Worm (Caenorhabditis elegans) whole organism, dauer: Measurements from ENCODE around the gene Y59E9AL.8.
"Not testable (repeated sequence)": the region's sequence is repeated elsewhere in the genome, so short reads cannot be mapped to it uniquely, and the experiment has no call there.

Experiments used
- unc-62 ChIP-seq: sonication (generic microtip); optimal IDR thresholded peaks from 2 replicates; lab custom pipeline; 2017; ENCODE audit warnings: missing biosample characterization, missing genetic modification reagents, missing genetic modification characterization

Gene Y59E9AL.8

DNA sequence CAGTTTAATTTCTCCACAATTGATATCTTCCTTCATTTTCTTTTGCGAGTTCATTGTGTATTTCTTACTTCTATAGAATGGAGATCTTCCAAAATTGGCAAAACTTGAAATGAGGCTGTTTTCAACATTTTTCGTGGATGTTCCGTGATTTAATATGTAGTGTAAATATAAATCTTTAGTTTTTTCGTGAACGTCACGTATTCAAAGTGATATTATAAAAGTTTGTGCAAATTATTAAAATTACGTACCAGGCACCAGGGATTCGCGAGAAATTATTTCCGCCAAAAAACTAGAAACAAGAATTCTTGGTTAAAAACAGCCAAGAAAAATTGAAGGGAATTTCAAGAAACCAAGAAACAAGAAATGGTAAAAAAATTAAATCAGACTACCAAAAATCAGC, at the start of gene Y59E9AL.8:
Gene Y59E9AL.8 (minus strand): TSS at position 101 of the 400 bp plus-strand sequence.
- TF ChIP-seq unc-62 (GFP tag; lab: Kevin White, UChicago): no peak

DNA sequence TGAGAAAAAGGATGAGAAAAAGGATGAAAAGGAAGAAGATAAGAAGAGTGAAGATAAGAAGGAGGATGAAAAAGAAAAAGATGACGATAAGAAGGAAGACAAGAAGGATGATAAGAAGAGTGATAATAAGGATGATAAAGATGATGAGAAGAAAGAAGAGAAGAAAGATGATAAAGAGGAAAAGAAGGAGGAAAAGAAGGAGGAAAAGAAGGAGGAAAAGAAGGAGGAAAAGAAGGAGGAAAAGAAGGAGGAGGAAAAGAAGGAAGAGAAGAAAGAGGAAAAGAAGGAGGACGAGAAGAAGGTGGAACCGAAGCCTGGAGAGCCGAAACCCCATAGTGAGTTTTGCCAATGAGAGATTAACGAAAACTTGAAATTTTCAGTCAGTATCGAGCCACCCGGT, 49.2 kb upstream of the Y59E9AL.8 start:
- no peak for TF ChIP-seq unc-62 (GFP tag; lab: Kevin White, UChicago)

DNA sequence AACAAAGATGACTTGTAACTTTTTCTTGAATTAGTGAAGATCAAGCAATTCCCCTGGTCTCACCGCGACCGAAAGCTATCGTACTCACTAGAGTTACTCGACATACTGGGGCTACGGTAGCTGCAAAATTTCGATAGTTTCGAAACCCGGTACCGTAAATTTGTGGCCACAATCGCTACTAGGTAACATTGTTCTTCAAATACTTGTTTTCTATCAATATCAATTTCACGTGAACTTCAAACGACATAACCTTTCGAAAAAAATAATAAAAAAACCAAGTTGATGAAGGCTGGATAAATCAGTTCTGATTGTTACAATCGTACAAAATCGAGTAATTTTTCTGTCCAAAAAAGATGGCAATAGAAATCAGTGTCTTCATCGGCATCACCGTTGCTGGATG, 48.4 kb upstream of the Y59E9AL.8 start, which contains the start of gene F36H12.3:
Gene F36H12.3 (plus strand): TSS at position 301 of the 400 bp plus-strand sequence.
- no peak for TF ChIP-seq unc-62 (GFP tag; lab: Kevin White, UChicago)

DNA sequence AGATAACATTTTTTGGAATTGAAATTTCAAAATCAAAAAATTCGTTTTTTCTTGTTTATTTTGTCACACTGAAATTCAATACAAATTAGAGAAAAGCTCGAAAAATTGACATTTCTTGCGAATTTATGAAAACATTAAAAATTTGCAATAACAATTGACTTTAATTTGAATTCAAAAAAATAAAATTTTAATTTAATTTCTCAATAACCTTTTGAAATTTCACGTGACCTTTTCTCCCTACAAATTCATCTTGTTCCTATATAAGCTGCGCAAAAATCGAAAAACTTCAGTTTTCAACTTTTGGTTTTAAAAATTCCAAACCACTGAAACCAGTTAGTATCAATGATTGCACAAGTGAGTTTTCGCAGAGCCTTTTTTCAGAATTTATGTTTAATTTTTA, 44.7 kb upstream of the Y59E9AL.8 start, which contains the start of gene F36H12.4:
Gene F36H12.4 (plus strand): TSS at position 301 of the 400 bp plus-strand sequence.
- no peak for TF ChIP-seq unc-62 (GFP tag; lab: Kevin White, UChicago)

DNA sequence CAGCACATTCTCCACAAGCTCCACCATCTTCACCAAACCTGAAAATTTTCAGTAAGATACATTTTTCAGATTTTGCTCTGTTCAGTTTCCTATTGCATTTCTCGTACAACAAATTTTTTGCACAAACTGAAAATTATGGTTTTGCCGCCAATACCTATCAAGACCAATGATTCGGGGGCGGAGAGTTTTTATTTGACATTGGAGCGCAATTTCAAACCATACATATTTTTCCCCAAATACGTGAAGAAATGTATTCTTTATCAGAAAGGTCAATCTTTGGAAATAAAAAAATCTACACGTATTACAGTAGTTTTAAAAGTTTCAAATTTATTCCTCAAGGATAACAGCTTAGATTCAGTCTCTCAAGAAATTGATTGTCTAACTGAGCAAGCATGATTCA, 42.3 kb upstream of the Y59E9AL.8 start, which contains the start of gene F36H12.5:
Gene F36H12.5 (plus strand): TSS at position 301 of the 400 bp plus-strand sequence.
- TF ChIP-seq unc-62 (GFP tag; lab: Kevin White, UChicago): no peak

DNA sequence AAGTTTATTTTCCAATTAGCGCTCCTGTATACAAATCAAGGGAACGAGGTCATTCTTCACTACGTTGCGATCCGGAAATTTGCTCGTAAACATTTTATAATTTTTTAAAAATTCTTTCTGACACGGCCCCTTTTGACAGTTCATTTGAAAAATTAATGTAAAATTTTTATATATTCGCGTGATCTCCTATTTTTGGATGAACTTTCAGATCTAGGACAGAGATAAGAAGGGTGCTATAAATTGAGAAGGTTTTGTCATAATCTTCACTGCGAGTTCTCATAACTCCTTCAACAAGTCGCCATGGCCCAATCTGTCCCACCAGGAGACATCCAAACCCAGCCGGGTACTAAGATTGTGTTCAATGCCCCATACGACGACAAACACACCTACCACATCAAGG, 36.2 kb upstream of the Y59E9AL.8 start, which contains the start of gene msp-19:
Gene msp-19 (plus strand): TSS at position 301 of the 400 bp plus-strand sequence.
- not testable (repeated sequence) for TF ChIP-seq unc-62 (GFP tag; lab: Kevin White, UChicago)

DNA sequence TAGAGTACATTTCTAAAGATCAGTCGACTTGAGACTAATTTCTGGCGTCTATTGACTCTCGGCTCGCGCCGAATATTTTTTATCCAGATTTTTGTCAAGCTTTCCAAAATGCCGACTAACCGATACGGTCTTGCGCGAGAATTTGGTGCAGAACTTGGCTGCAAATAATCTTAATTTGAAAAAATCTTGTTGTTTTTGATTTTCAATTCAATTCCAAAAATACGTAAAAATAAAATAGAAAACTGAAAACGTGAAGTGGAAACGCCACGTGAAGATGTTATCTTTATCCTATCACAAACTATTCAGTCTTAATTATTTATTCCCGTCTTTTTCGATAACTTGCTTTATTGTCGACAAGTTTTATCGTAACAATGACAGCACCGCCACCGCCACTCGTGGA, 34.2 kb upstream of the Y59E9AL.8 start, which contains the start of gene ttbk-2.1:
Gene ttbk-2.1 (plus strand): TSS at position 301 of the 400 bp plus-strand sequence.
- TF ChIP-seq unc-62 (GFP tag; lab: Kevin White, UChicago): not testable (repeated sequence)

DNA sequence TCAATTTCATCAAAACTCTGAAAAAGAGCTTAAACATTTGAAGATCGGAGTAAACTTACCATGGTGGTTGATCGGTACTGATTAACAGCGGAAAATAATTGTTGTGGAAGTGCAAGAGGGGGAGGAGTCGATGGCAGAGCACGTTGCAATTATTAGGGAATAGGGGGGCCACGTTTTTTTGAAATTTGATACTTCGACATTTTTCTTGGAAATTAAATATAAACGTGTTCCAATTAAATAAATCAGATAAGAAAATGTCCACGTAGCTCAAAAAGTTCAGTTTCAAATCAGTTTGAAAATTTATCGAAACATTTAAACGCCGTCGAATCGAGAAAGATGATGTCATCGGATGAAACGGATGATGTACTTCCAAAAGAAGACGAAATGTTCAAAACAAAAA, 32.6 kb upstream of the Y59E9AL.8 start, which contains the start of gene F36H12.9:
Gene F36H12.9 (plus strand): TSS at position 301 of the 400 bp plus-strand sequence.
- not testable (repeated sequence) for TF ChIP-seq unc-62 (GFP tag; lab: Kevin White, UChicago)

DNA sequence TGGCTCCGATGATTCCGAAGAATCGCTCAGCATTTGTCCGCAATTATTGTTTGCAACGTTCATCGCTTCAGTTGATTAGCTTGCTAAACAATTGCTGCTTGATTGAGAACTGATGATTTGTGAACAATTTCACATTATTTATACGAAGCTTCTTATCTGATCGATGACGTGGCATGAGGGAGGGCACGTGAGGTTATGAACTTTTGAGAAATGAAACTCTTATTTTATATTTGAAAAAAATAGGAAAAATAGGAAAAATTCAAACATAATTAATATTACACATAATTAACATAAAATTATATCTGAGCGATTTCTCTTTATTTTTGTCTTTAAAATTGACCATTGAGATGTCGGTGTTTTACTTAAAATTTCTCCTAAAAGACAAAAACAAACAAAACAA, 30.5 kb upstream of the Y59E9AL.8 start, which contains the start of gene F36H12.10:
Gene F36H12.10 (minus strand): TSS at position 101 of the 400 bp plus-strand sequence.
- TF ChIP-seq unc-62 (GFP tag; lab: Kevin White, UChicago): not testable (repeated sequence)

DNA sequence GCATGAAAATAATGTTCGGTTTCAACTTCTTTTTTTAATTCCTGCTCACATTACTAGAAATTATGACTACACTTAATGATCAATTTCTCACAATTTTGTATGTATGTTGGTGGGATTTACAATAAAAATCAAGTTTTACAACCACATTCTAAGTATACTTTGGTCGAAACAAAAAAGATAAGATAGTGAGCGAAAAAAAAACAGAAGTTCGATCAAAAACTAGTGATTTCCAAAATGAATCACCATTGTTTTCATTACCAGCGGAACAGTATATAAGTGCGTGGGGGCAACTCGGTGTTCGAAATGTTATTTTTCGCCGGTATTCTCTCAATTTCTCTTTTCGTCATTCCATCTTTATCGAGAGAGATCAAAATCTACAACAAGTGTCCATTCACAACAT, 6.4 kb upstream of the Y59E9AL.8 start, which contains the start of gene thn-5:
Gene thn-5 (plus strand): TSS at position 301 of the 400 bp plus-strand sequence.
- TF ChIP-seq unc-62 (GFP tag; lab: Kevin White, UChicago): no peak

DNA sequence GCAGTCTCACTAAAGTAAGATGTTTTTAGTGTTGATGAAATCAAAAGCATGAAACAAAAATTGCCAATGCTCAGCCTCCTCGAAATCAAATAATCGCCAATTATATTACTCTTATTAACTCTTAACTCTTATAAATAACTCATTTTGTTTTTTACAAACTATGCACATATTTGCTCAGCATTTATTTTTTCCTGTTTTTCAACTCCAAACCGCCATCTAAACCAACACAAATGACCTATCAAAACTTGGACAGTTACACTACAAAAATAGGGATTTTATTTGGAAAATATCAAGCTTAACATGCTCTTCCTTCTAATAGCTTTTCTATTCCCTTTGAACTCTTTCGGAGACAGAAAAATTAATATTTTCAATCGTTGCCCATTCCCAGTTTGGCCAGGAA, 4.5 kb upstream of the Y59E9AL.8 start, which contains the start of gene thn-6:
Gene thn-6 (plus strand): TSS at position 301 of the 400 bp plus-strand sequence.
- no peak for TF ChIP-seq unc-62 (GFP tag; lab: Kevin White, UChicago)

DNA sequence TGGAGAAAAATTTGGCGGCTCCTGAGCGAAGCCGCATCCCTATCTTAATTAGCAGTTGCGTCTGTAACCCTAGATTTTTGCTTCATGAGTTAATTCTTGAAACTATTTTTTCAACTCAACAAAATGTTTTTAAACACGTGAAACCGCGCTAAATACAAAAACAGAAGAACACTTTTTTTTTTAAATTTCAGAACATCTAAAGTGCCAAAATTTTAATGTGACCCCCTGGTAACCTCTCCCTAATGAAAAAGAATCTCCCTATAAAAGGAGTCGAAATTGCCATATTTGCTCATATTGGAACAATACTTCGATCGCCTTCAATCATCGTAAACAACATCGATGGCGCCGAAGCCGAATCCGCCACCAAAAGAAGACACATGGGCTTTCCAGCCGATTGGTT, 2.4 kb upstream of the Y59E9AL.8 start, which contains the start of gene nsph-4.1:
Gene nsph-4.1 (plus strand): TSS at position 301 of the 400 bp plus-strand sequence.
- TF ChIP-seq unc-62 (GFP tag; lab: Kevin White, UChicago): not testable (repeated sequence)

DNA sequence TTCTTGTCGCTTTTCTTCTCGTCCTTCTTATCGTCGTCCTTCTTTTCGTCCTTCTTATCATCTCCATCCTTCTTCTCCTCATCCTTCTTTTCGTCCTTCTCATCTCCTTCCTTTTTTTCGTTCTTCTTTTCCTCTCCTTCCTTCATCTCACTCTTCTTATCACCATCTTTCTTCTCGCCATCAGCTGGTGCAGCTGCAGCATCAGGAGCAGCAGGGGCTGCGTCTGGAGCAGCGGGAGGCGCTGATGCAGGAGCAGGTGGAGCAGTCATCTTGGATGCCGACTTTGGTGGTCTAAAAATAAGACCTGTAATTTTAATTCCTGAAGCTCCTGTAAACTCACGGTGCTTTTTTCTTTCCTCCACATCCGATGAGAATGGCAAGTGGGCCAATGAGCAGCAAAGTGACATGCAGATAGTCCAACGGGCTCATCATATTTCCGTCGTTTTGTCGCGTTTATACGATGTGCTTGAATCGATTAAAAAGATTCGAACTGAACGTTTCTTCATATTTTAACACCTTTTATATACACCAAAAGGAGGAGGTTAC, 1.2 kb upstream of the Y59E9AL.8 start, which contains the start of gene cylc-1:
Gene cylc-1 (minus strand): TSS at position 496 of the 546 bp plus-strand sequence.
- TF ChIP-seq unc-62 (GFP tag; lab: Kevin White, UChicago): not testable (repeated sequence)

DNA sequence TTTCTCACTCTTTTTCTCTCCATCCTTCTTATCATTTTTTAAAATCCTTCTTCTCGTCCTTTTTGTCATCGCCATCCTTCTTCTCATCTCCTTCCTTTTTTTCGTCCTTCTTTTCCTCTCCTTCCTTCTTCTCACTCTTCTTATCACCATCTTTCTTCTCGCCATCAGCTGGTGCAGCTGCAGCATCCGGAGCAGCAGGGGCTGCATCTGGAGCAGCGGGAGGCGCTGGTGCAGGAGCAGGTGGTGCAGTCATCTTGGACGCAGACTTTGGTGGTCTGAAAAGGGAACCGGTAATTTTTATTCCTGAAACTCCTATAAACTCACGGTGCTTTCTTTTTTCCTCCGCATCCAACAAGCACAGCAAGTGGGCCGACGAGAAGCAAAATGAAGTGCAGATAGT, 2.4 kb downstream of the Y59E9AL.8 start:
- no peak for TF ChIP-seq unc-62 (GFP tag; lab: Kevin White, UChicago)

DNA sequence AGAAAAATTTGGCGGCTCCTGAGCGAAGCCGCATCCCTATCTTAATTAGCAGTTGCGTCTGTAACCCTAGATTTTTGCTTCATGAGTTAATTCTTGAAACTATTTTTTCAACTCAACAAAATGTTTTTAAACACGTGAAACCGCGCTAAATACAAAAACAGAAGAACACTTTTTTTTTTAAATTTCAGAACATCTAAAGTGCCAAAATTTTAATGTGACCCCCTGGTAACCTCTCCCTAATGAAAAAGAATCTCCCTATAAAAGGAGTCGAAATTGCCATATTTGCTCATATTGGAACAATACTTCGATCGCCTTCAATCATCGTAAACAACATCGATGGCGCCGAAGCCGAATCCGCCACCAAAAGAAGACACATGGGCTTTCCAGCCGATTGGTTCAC, 5.6 kb downstream of the Y59E9AL.8 start, which contains the start of gene nsph-4.2:
Gene nsph-4.2 (plus strand): TSS at position 301 of the 400 bp plus-strand sequence.
- not testable (repeated sequence) for TF ChIP-seq unc-62 (GFP tag; lab: Kevin White, UChicago)

DNA sequence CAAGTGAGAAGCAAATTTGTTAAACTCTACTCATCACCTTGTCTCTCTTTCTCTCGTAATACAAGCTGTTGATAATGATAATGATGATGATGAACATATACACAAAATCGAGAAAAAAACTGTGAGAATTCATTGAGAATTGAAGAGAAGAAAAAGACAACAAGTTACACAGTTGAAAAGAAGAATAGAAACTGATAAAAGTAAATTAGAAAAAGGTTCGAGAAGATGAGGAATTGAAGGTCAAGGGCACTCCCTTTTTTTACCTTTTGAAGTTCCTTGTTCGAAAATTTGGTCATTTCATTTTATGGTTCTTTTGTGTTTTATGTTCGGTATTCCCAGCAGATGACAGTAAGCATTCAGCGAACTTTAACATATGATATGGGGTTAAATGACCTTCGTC, 7.8 kb downstream of the Y59E9AL.8 start:
- no peak for TF ChIP-seq unc-62 (GFP tag; lab: Kevin White, UChicago)
